Fruit fly (Drosophila melanogaster) whole organism, embryonic: ENCODE measurements around the gene CG44836.
A peak's percentile ranks its signal among the peaks of the same experiment; 100 is the strongest.

ENCODE experiments used
- Ada2b ChIP-seq: fragments of 200-800 bp; sonication (Bioruptor generic); IDR thresholded peaks from 2 replicates; pipeline ENCODE4 v1.3.6; 2022; ENCODE audit warnings: missing biosample characterization, missing genetic modification characterization
- Bgb ChIP-seq: fragments of 200-800 bp; sonication (Bioruptor generic); IDR thresholded peaks from 2 replicates; pipeline ENCODE4 v1.3.6; 2022; ENCODE audit warnings: missing biosample characterization, missing genetic modification characterization; ENCODE audit not compliant: partially characterized antibody
- CG11093 ChIP-seq: fragments of 200-800 bp; sonication (Bioruptor generic); IDR thresholded peaks from 3 replicates; pipeline ENCODE4 v1.3.6; 2022; ENCODE audit warnings: missing biosample characterization, missing genetic modification characterization
- CG11247 ChIP-seq: fragments of 200-800 bp; sonication (Bioruptor generic); IDR thresholded peaks from 2 replicates; pipeline ENCODE4 v1.3.6; 2022; ENCODE audit warnings: missing biosample characterization, missing genetic modification characterization
- CG13287 ChIP-seq: fragments of 200-800 bp; sonication (Bioruptor generic); IDR thresholded peaks from 2 replicates; pipeline ENCODE4 v1.3.6; 2022; ENCODE audit warnings: missing biosample characterization, missing genetic modification characterization; ENCODE audit not compliant: partially characterized antibody
- CG14667 ChIP-seq: fragments of 200-800 bp; sonication (Bioruptor generic); IDR thresholded peaks from 2 replicates; pipeline ENCODE4 v1.3.6; 2022; ENCODE audit warnings: missing biosample characterization, missing genetic modification characterization
- CG1647 ChIP-seq: fragments of 200-800 bp; sonication (Bioruptor generic); optimal IDR thresholded peaks from 3 replicates; lab custom pipeline; 2016; ENCODE audit warnings: missing biosample characterization, missing genetic modification characterization
- CG16813 ChIP-seq: fragments of 200-800 bp; sonication (Bioruptor generic); IDR thresholded peaks from 3 replicates; pipeline ENCODE4 v1.3.6; 2022; ENCODE audit warnings: missing biosample characterization, missing genetic modification characterization; ENCODE audit not compliant: partially characterized antibody
- CG18599 ChIP-seq: fragments of 200-800 bp; sonication (Bioruptor generic); optimal IDR thresholded peaks from 3 replicates; lab custom pipeline; 2017; ENCODE audit warnings: missing biosample characterization, missing genetic modification characterization, mild to moderate bottlenecking, moderate library complexity, missing genetic modification reagents
- CG2116 ChIP-seq: fragments of 200-800 bp; sonication (Bioruptor generic); optimal IDR thresholded peaks from 3 replicates; lab custom pipeline; 2018; ENCODE audit warnings: missing biosample characterization, mild to moderate bottlenecking, missing genetic modification characterization
- CG31365 ChIP-seq: fragments of 200-800 bp; sonication (Bioruptor generic); optimal IDR thresholded peaks from 2 replicates; lab custom pipeline; 2018; ENCODE audit warnings: missing biosample characterization, mild to moderate bottlenecking, missing genetic modification characterization
- CG31388 ChIP-seq: fragments of 200-800 bp; sonication (Bioruptor generic); optimal IDR thresholded peaks from 2 replicates; lab custom pipeline; 2016; ENCODE audit warnings: missing biosample characterization, missing genetic modification characterization
- CG3726 ChIP-seq: fragments of 200-800 bp; sonication (Bioruptor generic); IDR thresholded peaks from 3 replicates; pipeline ENCODE4, ENCODE4 v1.3.6; 2022; ENCODE audit warnings: missing biosample characterization, missing genetic modification characterization
- CG5180 ChIP-seq: fragments of 200-800 bp; sonication (Bioruptor generic); optimal IDR thresholded peaks from 3 replicates; lab custom pipeline; 2017; ENCODE audit warnings: missing biosample characterization, missing genetic modification characterization, mild to moderate bottlenecking, moderate library complexity, missing genetic modification reagents
- CG5245 ChIP-seq: fragments of 200-800 bp; sonication (Bioruptor generic); optimal IDR thresholded peaks from 3 replicates; lab custom pipeline; 2016; ENCODE audit warnings: missing biosample characterization, missing genetic modification characterization
- CG9437 ChIP-seq: fragments of 200-800 bp; sonication (Bioruptor generic); optimal IDR thresholded peaks from 2 replicates; lab custom pipeline; 2018; ENCODE audit warnings: missing biosample characterization, mild to moderate bottlenecking, missing genetic modification characterization
- Dp ChIP-seq: fragments of 200-800 bp; sonication (Bioruptor generic); optimal IDR thresholded peaks from 2 replicates; lab custom pipeline; 2018; ENCODE audit warnings: missing biosample characterization, mild to moderate bottlenecking, missing genetic modification characterization, moderate library complexity
- E2f2 ChIP-seq: fragments of 200-800 bp; sonication (Bioruptor generic); IDR thresholded peaks from 2 replicates; pipeline ENCODE4 v1.3.6; 2022; ENCODE audit warnings: missing biosample characterization, missing genetic modification characterization
- ERR ChIP-seq: fragments of 200-800 bp; sonication (Bioruptor generic); optimal IDR thresholded peaks from 2 replicates; lab custom pipeline; 2016; ENCODE audit warnings: missing biosample characterization, missing genetic modification characterization
- Elba2 ChIP-seq: fragments of 200-800 bp; sonication (Bioruptor generic); optimal IDR thresholded peaks from 3 replicates; lab custom pipeline; 2016; ENCODE audit warnings: missing biosample characterization, missing genetic modification characterization
- H15 ChIP-seq: fragments of 200-800 bp; sonication (Bioruptor generic); IDR thresholded peaks from 3 replicates; pipeline ENCODE4 v1.3.6; 2022; ENCODE audit warnings: missing biosample characterization, missing genetic modification characterization
- HLH4C ChIP-seq: fragments of 200-800 bp; sonication (Bioruptor generic); IDR thresholded peaks from 3 replicates; pipeline ENCODE4 v1.3.6; 2022; ENCODE audit warnings: missing biosample characterization, missing genetic modification characterization; ENCODE audit not compliant: partially characterized antibody
- MBD-R2 ChIP-seq: fragments of 200-800 bp; sonication (Bioruptor generic); IDR thresholded peaks from 2 replicates; pipeline ENCODE4 v1.3.6; 2022; ENCODE audit warnings: missing biosample characterization, missing genetic modification characterization
- Meics ChIP-seq: fragments of 200-800 bp; sonication (Bioruptor generic); optimal IDR thresholded peaks from 2 replicates; lab custom pipeline; 2017; ENCODE audit warnings: missing biosample characterization, mild to moderate bottlenecking, missing genetic modification characterization
- NC2α ChIP-seq: fragments of 200-800 bp; sonication (Bioruptor generic); optimal IDR thresholded peaks from 2 replicates; lab custom pipeline; 2016; ENCODE audit warnings: missing biosample characterization, missing genetic modification characterization
- Pdp1 ChIP-seq, 2 experiments: fragments of 200-800 bp; sonication (Bioruptor generic); optimal IDR thresholded peaks; 3 replicates each; lab custom pipeline; 2016; ENCODE audit warnings: missing biosample characterization in 2 of 2, missing genetic modification characterization in 2 of 2, mild to moderate bottlenecking in 1 of 2, moderate library complexity in 1 of 2
- Poxn ChIP-seq: fragments of 200-800 bp; sonication (Bioruptor generic); IDR thresholded peaks from 2 replicates; pipeline ENCODE4 v1.3.6; 2022; ENCODE audit warnings: missing biosample characterization, missing genetic modification characterization
- Sry-δ ChIP-seq: fragments of 200-800 bp; sonication (Bioruptor generic); optimal IDR thresholded peaks from 2 replicates; lab custom pipeline; 2016; ENCODE audit warnings: missing biosample characterization, missing genetic modification characterization
- Trl ChIP-seq, 3 experiments: fragments of >200 bp in 2 of 3; fragments of 200-800 bp in 1 of 3; sonication (Bioruptor generic) in 1 of 3; optimal IDR thresholded peaks; 2 replicates in 1 of 3; 3 replicates in 2 of 3; lab custom pipeline; 2016 to 2017; ENCODE audit warnings: missing biosample characterization in 1 of 3, missing genetic modification characterization in 1 of 3
- bbx ChIP-seq: fragments of 200-800 bp; sonication (Bioruptor generic); IDR thresholded peaks from 2 replicates; pipeline ENCODE4 v1.3.6; 2022; ENCODE audit warnings: missing biosample characterization, missing genetic modification characterization; ENCODE audit not compliant: partially characterized antibody
- bcd ChIP-seq: fragments of 200-800 bp; sonication (Bioruptor generic); optimal IDR thresholded peaks from 2 replicates; lab custom pipeline; 2017; ENCODE audit warnings: missing biosample characterization, mild to moderate bottlenecking, missing genetic modification characterization
- br ChIP-seq: fragments of >200 bp; optimal IDR thresholded peaks from 2 replicates; lab custom pipeline; 2017
- cg ChIP-seq: fragments of 200-800 bp; sonication (Bioruptor generic); optimal IDR thresholded peaks from 3 replicates; lab custom pipeline; 2019; ENCODE audit warnings: missing biosample characterization, mild to moderate bottlenecking, missing genetic modification characterization, moderate library complexity
- chinmo ChIP-seq: fragments of 200-800 bp; sonication (Bioruptor generic); IDR thresholded peaks from 4 replicates; pipeline ENCODE4 v1.3.6; 2022; ENCODE audit warnings: missing biosample characterization, missing genetic modification characterization; ENCODE audit not compliant: partially characterized antibody
- ewg ChIP-seq: fragments of 200-800 bp; sonication (Bioruptor generic); optimal IDR thresholded peaks from 3 replicates; lab custom pipeline; 2017; ENCODE audit warnings: mild to moderate bottlenecking, missing biosample characterization, missing genetic modification reagents, missing genetic modification characterization
- exex ChIP-seq: fragments of 200-800 bp; sonication (Bioruptor generic); optimal IDR thresholded peaks from 4 replicates; lab custom pipeline; 2018; ENCODE audit warnings: missing biosample characterization, mild to moderate bottlenecking, missing genetic modification characterization, moderate library complexity
- gfzf ChIP-seq: fragments of 200-800 bp; sonication (Bioruptor generic); optimal IDR thresholded peaks from 2 replicates; lab custom pipeline; 2016; ENCODE audit warnings: missing biosample characterization, mild to moderate bottlenecking, missing genetic modification characterization, moderate library complexity
- grn ChIP-seq: fragments of 200-800 bp; sonication (Bioruptor generic); optimal IDR thresholded peaks from 3 replicates; lab custom pipeline; 2017; ENCODE audit warnings: missing biosample characterization, missing genetic modification characterization
- insv ChIP-seq, 2 experiments: fragments of 200-800 bp; sonication (Bioruptor generic); optimal IDR thresholded peaks; 3 replicates each; lab custom pipeline; 2016 to 2018; ENCODE audit warnings: missing biosample characterization in 2 of 2, missing genetic modification characterization in 2 of 2
- kni ChIP-seq: fragments of 200-800 bp; sonication (Bioruptor generic); optimal IDR thresholded peaks from 3 replicates; lab custom pipeline; 2017; ENCODE audit warnings: mild to moderate bottlenecking, missing biosample characterization, missing genetic modification reagents, missing genetic modification characterization
- mirr ChIP-seq: fragments of 200-800 bp; sonication (Bioruptor generic); optimal IDR thresholded peaks from 3 replicates; lab custom pipeline; 2018; ENCODE audit warnings: missing biosample characterization, mild to moderate bottlenecking, missing genetic modification characterization
- p53 ChIP-seq: fragments of 200-800 bp; sonication (Bioruptor generic); optimal IDR thresholded peaks from 2 replicates; lab custom pipeline; 2016; ENCODE audit warnings: missing biosample characterization, missing genetic modification characterization
- psq ChIP-seq: fragments of 200-800 bp; sonication (Bioruptor generic); optimal IDR thresholded peaks from 2 replicates; lab custom pipeline; 2017; ENCODE audit warnings: missing biosample characterization, missing genetic modification characterization
- rib ChIP-seq: fragments of 200-800 bp; sonication (Bioruptor generic); IDR thresholded peaks from 2 replicates; pipeline ENCODE4 v1.3.6; 2022; ENCODE audit warnings: missing biosample characterization, missing genetic modification characterization
- tll ChIP-seq, 2 experiments: fragments of 200-800 bp in 1 of 2; fragments of >200 bp in 1 of 2; sonication (Bioruptor generic) in 1 of 2; optimal IDR thresholded peaks; 2 replicates each; lab custom pipeline; 2017 to 2019; ENCODE audit warnings: missing biosample characterization in 2 of 2, missing genetic modification characterization in 2 of 2, mild to moderate bottlenecking in 1 of 2, moderate library complexity in 1 of 2
- ttk ChIP-seq: fragments of 200-800 bp; sonication (Bioruptor generic); IDR thresholded peaks from 2 replicates; pipeline ENCODE4 v2.1.2; 2022; ENCODE audit warnings: missing biosample characterization, missing genetic modification characterization
- twi ChIP-seq: fragments of 200-800 bp; optimal IDR thresholded peaks from 2 replicates; lab custom pipeline; 2019; ENCODE audit warnings: missing biosample characterization, mild to moderate bottlenecking, missing genetic modification characterization, moderate library complexity

Gene CG44836

DNA sequence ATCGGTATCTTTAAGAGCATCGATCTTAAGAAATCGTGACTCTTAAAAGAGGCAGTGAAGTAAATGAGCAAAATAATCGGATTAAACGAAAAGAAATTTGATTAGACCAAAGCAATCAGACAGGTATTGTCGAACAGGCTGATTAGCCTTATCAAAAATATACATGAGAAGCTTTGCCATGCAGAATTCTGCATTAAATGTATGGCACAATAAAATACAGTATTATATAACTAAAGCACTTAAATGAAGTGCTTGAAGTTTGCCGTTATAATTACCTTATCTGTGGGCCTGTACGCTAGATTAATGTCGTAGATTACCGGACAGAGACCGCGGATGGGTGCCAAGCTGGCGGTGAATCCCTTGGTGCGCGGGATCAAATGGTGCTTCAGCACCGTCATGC, 17.0 kb downstream of the CG44836 start:
- peak; percentile 79 for TF ChIP-seq exex (tag; lab: Kevin White, UChicago)
- no peak for TF ChIP-seq CG11247
- peak in 1 of 2 experiments; percentile 87 for TF ChIP-seq Pdp1 (GFP tag; optimal IDR thresholded peaks at IDR 0.05; lab: Kevin White, UChicago)
- TF ChIP-seq grn (GFP tag; lab: Kevin White, UChicago), result peak; percentile 20
- 0 out of 4 replicates have a peak, but pooled peaks have one; percentile 30 for TF ChIP-seq chinmo (GFP tag; lab: Robert Waterston, UW)

dm6 chr3L:16381184-16381797, 18.8 kb downstream of the CG44836 start, which contains the start of gene Agpat4:
TSS of gene Agpat4 (minus strand) at chr3L:16381570.
- TF ChIP-seq Dp (GFP tag; lab: Kevin White, UChicago), result peak; percentile 48
- no peak for TF ChIP-seq rib (GFP tag; lab: Robert Waterston, UW)
- TF ChIP-seq ERR (GFP tag; lab: Kevin White, UChicago), result peak; percentile 27
- TF ChIP-seq CG18599 (GFP tag; lab: Kevin White, UChicago), result no peak
- no peak for TF ChIP-seq CG14667 (GFP tag; lab: Robert Waterston, UW)
- TF ChIP-seq mirr, result peak; percentile 87
- TF ChIP-seq kni (GFP tag; lab: Kevin White, UChicago), result peak; percentile 14
- no peak for TF ChIP-seq CG3726 (GFP tag; lab: Robert Waterston, UW)
- TF ChIP-seq cg (GFP tag; lab: Kevin White, UChicago), result peak; percentile 64
- TF ChIP-seq Meics, result no peak
- TF ChIP-seq ttk, result 0 out of 2 replicates have a peak, but pooled peaks have one; percentile 49
- TF ChIP-seq Sry-δ, result peak; percentile 40
- no peak for TF ChIP-seq CG11093 (GFP tag; lab: Robert Waterston, UW)
- peak; percentile 55; the same call in 1 of the 3 replicates for TF ChIP-seq HLH4C (GFP tag; lab: Robert Waterston, UW)
- peak; percentile 66 for TF ChIP-seq CG5180 (GFP tag; lab: Kevin White, UChicago)
- peak; percentile 88 for TF ChIP-seq exex (tag; lab: Kevin White, UChicago)
- no peak; the same call in none of the 2 replicates for TF ChIP-seq CG13287 (GFP tag; lab: Robert Waterston, UW)
- peak; percentile 87 for TF ChIP-seq gfzf (GFP tag; lab: Kevin White, UChicago)
- TF ChIP-seq Trl (optimal IDR thresholded peaks at IDR 0.05; lab: Kevin White, UChicago), result no peak
- no peak for TF ChIP-seq Trl (GFP tag; optimal IDR thresholded peaks at IDR 0.05; lab: Kevin White, UChicago)
- TF ChIP-seq NC2α (GFP tag; lab: Kevin White, UChicago), result no peak
- TF ChIP-seq E2f2 (GFP tag; lab: Robert Waterston, UW), result peak; percentile 35
- TF ChIP-seq ewg (GFP tag; lab: Kevin White, UChicago), result no peak
- peak; percentile 7 for TF ChIP-seq bcd
- peak; percentile 99 for TF ChIP-seq CG31365 (tag; lab: Kevin White, UChicago)
- peak; percentile 15 for TF ChIP-seq CG2116 (GFP tag; lab: Kevin White, UChicago)
- peak in 1 of 2 experiments; percentile 40 for TF ChIP-seq tll (GFP tag; optimal IDR thresholded peaks at IDR 0.05; lab: Kevin White, UChicago)
- TF ChIP-seq insv (GFP tag; optimal IDR thresholded peaks at IDR 0.05; lab: Kevin White, UChicago), result peak in 1 of 2 experiments; percentile 64
- no peak for TF ChIP-seq p53 (GFP tag; lab: Kevin White, UChicago)
- no peak for TF ChIP-seq CG5245 (GFP tag; lab: Kevin White, UChicago)
- no peak for TF ChIP-seq psq (GFP tag; lab: Kevin White, UChicago)
- TF ChIP-seq CG31388 (GFP tag; lab: Kevin White, UChicago), result no peak
- no peak for TF ChIP-seq CG16813 (GFP tag; lab: Robert Waterston, UW)
- TF ChIP-seq Bgb (GFP tag; lab: Robert Waterston, UW), result peak; percentile 50
- no peak for TF ChIP-seq H15 (GFP tag; lab: Robert Waterston, UW)
- no peak for TF ChIP-seq Poxn (GFP tag; lab: Robert Waterston, UW)
- no peak for TF ChIP-seq CG1647 (GFP tag; lab: Kevin White, UChicago)
- TF ChIP-seq CG9437 (GFP tag; lab: Kevin White, UChicago), result peak; percentile 51
- TF ChIP-seq bbx (GFP tag; lab: Robert Waterston, UW), result peak; percentile 38; the same call in 1 of the 2 replicates
- TF ChIP-seq Ada2b (GFP tag; lab: Robert Waterston, UW), result no peak
- no peak for TF ChIP-seq br (lab: Kevin White, UChicago)
- TF ChIP-seq twi (tag; lab: Kevin White, UChicago), result peak; percentile 10
- TF ChIP-seq MBD-R2 (GFP tag; lab: Robert Waterston, UW), result peak; percentile 36; the same call in 1 of the 2 replicates
- TF ChIP-seq Elba2, result peak; percentile 71
